Fruit fly (Drosophila melanogaster): ENCODE data around the gene CG13850.

DNA sequence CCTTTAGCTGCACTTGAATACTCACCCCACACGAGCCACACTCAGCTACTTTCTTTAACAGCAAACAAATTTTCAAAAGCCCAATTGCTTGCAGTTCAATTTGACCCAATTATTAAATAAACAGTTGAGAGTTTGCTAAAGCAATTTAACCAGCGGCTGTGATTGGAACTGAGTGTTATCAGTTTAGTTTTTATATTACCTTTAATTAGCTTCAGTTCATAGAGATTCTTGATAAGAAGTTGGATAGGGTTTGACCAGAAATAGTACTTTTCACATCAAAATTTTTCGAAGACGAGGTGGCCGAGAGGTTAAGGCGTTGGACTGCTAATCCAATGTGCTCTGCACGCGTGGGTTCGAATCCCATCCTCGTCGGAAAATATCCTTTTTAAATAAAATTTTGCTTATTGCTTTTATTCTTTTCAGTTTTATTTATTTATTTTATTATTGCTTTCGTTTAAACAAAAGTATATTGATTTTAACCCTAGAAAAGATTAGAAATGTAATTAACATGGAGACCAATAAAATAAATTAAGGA lies 14.4 kb downstream of the CG13850 start:
- TF ChIP-seq CG9139 (GFP tag; optimal IDR thresholded peaks at IDR 0.05) (no peak), CG6854 (GFP tag; optimal IDR thresholded peaks at IDR 0.05) (no peak), Eip78C (GFP tag) (no peak), CG10669 (GFP tag; optimal IDR thresholded peaks at IDR 0.05) (no peak), acj6 (GFP tag; optimal IDR thresholded peaks at IDR 0.05) (no peak)

Measured in whole organism, prepupa.